Fruit fly (Drosophila melanogaster) whole organism, embryonic: ENCODE data around the gene frtz.

Experiments
- Ada2b ChIP-seq: fragments of 200-800 bp; sonication (Bioruptor generic); IDR thresholded peaks from 2 replicates; pipeline ENCODE4 v1.3.6; 2022; ENCODE audit warnings: missing biosample characterization, missing genetic modification characterization
- CG10654 ChIP-seq: fragments of 200-800 bp; sonication (Bioruptor generic); optimal IDR thresholded peaks from 2 replicates; lab custom pipeline; 2016; ENCODE audit warnings: missing biosample characterization, missing genetic modification characterization
- CG11085 ChIP-seq: fragments of 200-800 bp; sonication (Bioruptor generic); IDR thresholded peaks from 2 replicates; pipeline ENCODE4 v1.3.6; 2022; ENCODE audit warnings: missing biosample characterization, missing genetic modification characterization
- CG12744 ChIP-seq: fragments of 200-800 bp; sonication (Bioruptor generic); optimal IDR thresholded peaks from 2 replicates; lab custom pipeline; 2016; ENCODE audit warnings: missing biosample characterization, missing genetic modification characterization
- CG13296 ChIP-seq: fragments of 200-800 bp; sonication (Bioruptor generic); optimal IDR thresholded peaks from 3 replicates; lab custom pipeline; 2018; ENCODE audit warnings: missing biosample characterization, mild to moderate bottlenecking, missing genetic modification characterization
- CG1602 ChIP-seq: fragments of 200-800 bp; sonication (Bioruptor generic); optimal IDR thresholded peaks from 3 replicates; lab custom pipeline; 2016; ENCODE audit warnings: missing biosample characterization, missing genetic modification characterization
- CG1647 ChIP-seq: fragments of 200-800 bp; sonication (Bioruptor generic); optimal IDR thresholded peaks from 3 replicates; lab custom pipeline; 2016; ENCODE audit warnings: missing biosample characterization, missing genetic modification characterization
- CG18764 ChIP-seq: fragments of 200-800 bp; sonication (Bioruptor generic); optimal IDR thresholded peaks from 3 replicates; lab custom pipeline; 2016; ENCODE audit warnings: missing biosample characterization, missing genetic modification characterization
- CG2202 ChIP-seq: fragments of 200-800 bp; sonication (Bioruptor generic); optimal IDR thresholded peaks from 2 replicates; lab custom pipeline; 2018; ENCODE audit warnings: missing biosample characterization, mild to moderate bottlenecking, missing genetic modification characterization
- CG30431 ChIP-seq: fragments of 200-800 bp; sonication (Bioruptor generic); optimal IDR thresholded peaks from 2 replicates; lab custom pipeline; 2017; ENCODE audit warnings: missing biosample characterization, missing genetic modification characterization
- CG3163 ChIP-seq: fragments of 200-800 bp; sonication (Bioruptor generic); optimal IDR thresholded peaks from 3 replicates; lab custom pipeline; 2016; ENCODE audit warnings: missing biosample characterization, missing genetic modification characterization
- CG42726 ChIP-seq: fragments of 200-800 bp; sonication (Bioruptor generic); IDR thresholded peaks from 2 replicates; pipeline ENCODE4 v1.3.6; 2022; ENCODE audit warnings: missing biosample characterization, missing genetic modification characterization; ENCODE audit not compliant: partially characterized antibody
- CG7928 ChIP-seq: fragments of 200-800 bp; sonication (Bioruptor generic); optimal IDR thresholded peaks from 2 replicates; lab custom pipeline; 2017; ENCODE audit warnings: missing biosample characterization, mild to moderate bottlenecking, missing genetic modification characterization
- CG8359 ChIP-seq: fragments of 200-800 bp; sonication (Bioruptor generic); optimal IDR thresholded peaks from 2 replicates; lab custom pipeline; 2017; ENCODE audit warnings: missing biosample characterization, mild to moderate bottlenecking, missing genetic modification characterization, borderline replicate concordance
- CkIIα-i1 ChIP-seq: fragments of 200-800 bp; sonication (Bioruptor generic); IDR thresholded peaks from 2 replicates; pipeline ENCODE4 v1.3.6; 2022; ENCODE audit warnings: missing biosample characterization, missing genetic modification characterization
- D19A ChIP-seq: fragments of 200-800 bp; optimal IDR thresholded peaks from 3 replicates; lab custom pipeline; 2019; ENCODE audit warnings: missing biosample characterization, mild to moderate bottlenecking, missing genetic modification characterization, moderate library complexity
- Dbx ChIP-seq: fragments of 200-800 bp; sonication (Bioruptor generic); IDR thresholded peaks from 3 replicates; pipeline ENCODE4 v1.3.6; 2022; ENCODE audit warnings: missing biosample characterization, missing genetic modification characterization
- Deaf1 ChIP-seq: fragments of 200-800 bp; optimal IDR thresholded peaks from 3 replicates; lab custom pipeline; 2019; ENCODE audit warnings: missing biosample characterization, mild to moderate bottlenecking, missing genetic modification characterization, moderate library complexity
- E2f2 ChIP-seq: fragments of 200-800 bp; sonication (Bioruptor generic); IDR thresholded peaks from 2 replicates; pipeline ENCODE4 v1.3.6; 2022; ENCODE audit warnings: missing biosample characterization, missing genetic modification characterization
- Fer3 ChIP-seq: fragments of 200-800 bp; sonication (Bioruptor generic); optimal IDR thresholded peaks from 2 replicates; lab custom pipeline; 2018; ENCODE audit warnings: missing biosample characterization, mild to moderate bottlenecking, missing genetic modification characterization, moderate library complexity
- Hr3 ChIP-seq: fragments of 200-800 bp; sonication (Bioruptor generic); optimal IDR thresholded peaks from 3 replicates; lab custom pipeline; 2016; ENCODE audit warnings: missing biosample characterization, missing genetic modification characterization
- Med ChIP-seq: fragments of 200-800 bp; sonication (Bioruptor generic); peaks from one replicate; lab custom pipeline; 2016; ENCODE audit warnings: missing biosample characterization, missing genetic modification characterization, mild to moderate bottlenecking, inconsistent platforms, moderate library complexity
- Myb ChIP-seq: fragments of 200-800 bp; sonication (Bioruptor generic); optimal IDR thresholded peaks from 2 replicates; lab custom pipeline; 2016; ENCODE audit warnings: missing biosample characterization, missing genetic modification characterization
- Nf-YA ChIP-seq: fragments of 200-800 bp; sonication (Bioruptor generic); IDR thresholded peaks from 2 replicates; pipeline ENCODE4 v1.3.6; 2022; ENCODE audit warnings: missing biosample characterization, missing genetic modification characterization
- Nf-YB ChIP-seq: fragments of 200-800 bp; sonication (Bioruptor generic); optimal IDR thresholded peaks from 3 replicates; lab custom pipeline; 2019; ENCODE audit warnings: missing biosample characterization, mild to moderate bottlenecking, missing genetic modification characterization, moderate library complexity
- NfI ChIP-seq: fragments of 200-800 bp; sonication (Bioruptor generic); optimal IDR thresholded peaks from 3 replicates; lab custom pipeline; 2018; ENCODE audit warnings: missing biosample characterization, mild to moderate bottlenecking, missing genetic modification characterization, moderate library complexity
- Side ChIP-seq: fragments of 200-800 bp; sonication (Bioruptor generic); optimal IDR thresholded peaks from 2 replicates; lab custom pipeline; 2016; ENCODE audit warnings: missing biosample characterization, missing genetic modification characterization
- Trl ChIP-seq, 3 experiments: fragments of >200 bp in 2 of 3; fragments of 200-800 bp in 1 of 3; sonication (Bioruptor generic) in 1 of 3; optimal IDR thresholded peaks; 2 replicates in 1 of 3; 3 replicates in 2 of 3; lab custom pipeline; 2016 to 2017; ENCODE audit warnings: missing biosample characterization in 1 of 3, missing genetic modification characterization in 1 of 3
- YL-1 ChIP-seq: fragments of 200-800 bp; sonication (Bioruptor generic); optimal IDR thresholded peaks from 3 replicates; lab custom pipeline; 2017; ENCODE audit warnings: missing biosample characterization, mild to moderate bottlenecking, missing genetic modification characterization
- abd-A ChIP-seq: fragments of 200-800 bp; sonication (Bioruptor generic); optimal IDR thresholded peaks from 3 replicates; lab custom pipeline; 2019; ENCODE audit warnings: missing biosample characterization, mild to moderate bottlenecking, missing genetic modification characterization, moderate library complexity
- bab2 ChIP-seq: fragments of 200-800 bp; sonication (Bioruptor generic); optimal IDR thresholded peaks from 2 replicates; lab custom pipeline; 2016; ENCODE audit warnings: missing biosample characterization, missing genetic modification characterization
- bowl ChIP-seq: fragments of 200-800 bp; sonication (Bioruptor generic); IDR thresholded peaks from 2 replicates; pipeline ENCODE4 v1.3.6; 2022; ENCODE audit warnings: missing biosample characterization, missing genetic modification characterization
- cg ChIP-seq: fragments of 200-800 bp; sonication (Bioruptor generic); optimal IDR thresholded peaks from 3 replicates; lab custom pipeline; 2019; ENCODE audit warnings: missing biosample characterization, mild to moderate bottlenecking, missing genetic modification characterization, moderate library complexity
- ci ChIP-seq: fragments of 200-800 bp; sonication (Bioruptor generic); IDR thresholded peaks from 3 replicates; pipeline ENCODE4 v1.3.6; 2022; ENCODE audit warnings: missing biosample characterization, missing genetic modification characterization
- crol ChIP-seq: fragments of 200-800 bp; sonication (Bioruptor generic); IDR thresholded peaks from 2 replicates; pipeline ENCODE4 v1.3.6; 2022; ENCODE audit warnings: missing biosample characterization, missing genetic modification characterization
- fd102C ChIP-seq: fragments of 200-800 bp; sonication (Bioruptor generic); optimal IDR thresholded peaks from 2 replicates; lab custom pipeline; 2018; ENCODE audit warnings: missing biosample characterization, mild to moderate bottlenecking, missing genetic modification characterization, moderate library complexity
- fu2 ChIP-seq: fragments of 200-800 bp; sonication (Bioruptor generic); optimal IDR thresholded peaks from 2 replicates; lab custom pipeline; 2016; ENCODE audit warnings: missing biosample characterization, missing genetic modification characterization
- her ChIP-seq: fragments of 200-800 bp; sonication (Bioruptor generic); optimal IDR thresholded peaks from 2 replicates; lab custom pipeline; 2016; ENCODE audit warnings: missing biosample characterization, missing genetic modification characterization
- insv ChIP-seq, 2 experiments: fragments of 200-800 bp; sonication (Bioruptor generic); optimal IDR thresholded peaks; 3 replicates each; lab custom pipeline; 2016 to 2018; ENCODE audit warnings: missing biosample characterization in 2 of 2, missing genetic modification characterization in 2 of 2
- org-1 ChIP-seq: fragments of 200-800 bp; sonication (Bioruptor generic); optimal IDR thresholded peaks from 2 replicates; lab custom pipeline; 2017; ENCODE audit warnings: missing biosample characterization, missing genetic modification characterization
- otp ChIP-seq: fragments of 200-800 bp; sonication (Bioruptor generic); IDR thresholded peaks from 3 replicates; pipeline ENCODE4, ENCODE4 v1.3.6; 2022; ENCODE audit warnings: missing biosample characterization, missing genetic modification characterization
- pan ChIP-seq, 4 experiments: fragments of >200 bp in 3 of 4; fragments of 200-800 bp in 1 of 4; sonication (Bioruptor generic) in 1 of 4; optimal IDR thresholded peaks in 3 of 4; IDR thresholded peaks in 1 of 4; 2 replicates each; pipeline versions ENCODE4 v1.3.6 to Lab custom; 2017 to 2022; ENCODE audit warnings: missing biosample characterization in 2 of 4, missing genetic modification characterization in 2 of 4, mixed read lengths in 1 of 4
- peb ChIP-seq: fragments of 200-800 bp; sonication (Bioruptor generic); IDR thresholded peaks from 2 replicates; pipeline ENCODE4 v1.3.6; 2022; ENCODE audit warnings: missing biosample characterization, missing genetic modification characterization
- pros ChIP-seq: fragments of 200-800 bp; sonication (Bioruptor generic); optimal IDR thresholded peaks from 3 replicates; lab custom pipeline; 2019; ENCODE audit warnings: missing biosample characterization, mild to moderate bottlenecking, missing genetic modification characterization, moderate library complexity
- run ChIP-seq: fragments of 200-800 bp; sonication (Bioruptor generic); optimal IDR thresholded peaks from 3 replicates; lab custom pipeline; 2018; ENCODE audit warnings: missing biosample characterization, mild to moderate bottlenecking, missing genetic modification characterization
- sens-2 ChIP-seq: fragments of 200-800 bp; sonication (Bioruptor generic); IDR thresholded peaks from 2 replicates; pipeline ENCODE4 v1.3.6; 2022; ENCODE audit warnings: missing biosample characterization, missing genetic modification characterization
- sob ChIP-seq: fragments of 200-800 bp; sonication (Bioruptor generic); IDR thresholded peaks from 2 replicates; pipeline ENCODE4 v1.3.6; 2022; ENCODE audit warnings: missing biosample characterization, missing genetic modification characterization
- ssp ChIP-seq: fragments of 200-800 bp; sonication (Bioruptor generic); IDR thresholded peaks from 2 replicates; pipeline ENCODE4 v1.3.6; 2022; ENCODE audit warnings: missing biosample characterization, missing genetic modification characterization
- tin ChIP-seq: fragments of 200-800 bp; sonication (Bioruptor generic); optimal IDR thresholded peaks from 3 replicates; lab custom pipeline; 2016; ENCODE audit warnings: missing biosample characterization, missing genetic modification characterization
- tio ChIP-seq: fragments of 200-800 bp; sonication (Bioruptor generic); optimal IDR thresholded peaks from 2 replicates; lab custom pipeline; 2017; ENCODE audit warnings: missing biosample characterization, missing genetic modification characterization, inconsistent platforms
- trem ChIP-seq: fragments of 200-800 bp; optimal IDR thresholded peaks from 3 replicates; lab custom pipeline; 2019; ENCODE audit warnings: missing biosample characterization, mild to moderate bottlenecking, missing genetic modification characterization, moderate library complexity

frtz gene

dm6 chr2L:1692857-1693256 is 22.8 kb downstream of the frtz start (continued):
- TF ChIP-seq otp (GFP tag; lab: Robert Waterston, UW): no peak
- TF ChIP-seq Med (GFP tag; lab: Kevin White, UChicago): no peak
- TF ChIP-seq Myb (GFP tag; lab: Kevin White, UChicago): no peak
- TF ChIP-seq CG12744: no peak
- TF ChIP-seq run: no peak
- no peak for TF ChIP-seq Nf-YA (GFP tag; lab: Robert Waterston, UW)
- 0 out of 3 replicates have a peak, but pooled peaks have one; percentile 8 for TF ChIP-seq Dbx (GFP tag; lab: Robert Waterston, UW)
- TF ChIP-seq sens-2 (GFP tag; lab: Robert Waterston, UW): peak; percentile 69; the same call in 1 of the 2 replicates
- no peak for TF ChIP-seq Hr3 (GFP tag; lab: Kevin White, UChicago)
- 0 out of 2 replicates have a peak, but pooled peaks have one; percentile 18 for TF ChIP-seq sob (GFP tag; lab: Robert Waterston, UW)
- no peak for TF ChIP-seq insv (GFP tag; optimal IDR thresholded peaks at IDR 0.05; lab: Kevin White, UChicago)
- TF ChIP-seq CG8359 (GFP tag; lab: Kevin White, UChicago): no peak
- no peak for TF ChIP-seq bab2 (GFP tag; lab: Kevin White, UChicago)
- TF ChIP-seq D19A (tag; lab: Kevin White, UChicago): no peak
- TF ChIP-seq pan (optimal IDR thresholded peaks at IDR 0.05; lab: Kevin White, UChicago): no peak
- TF ChIP-seq pan (GFP tag; optimal IDR thresholded peaks at IDR 0.05 in 1 of 2, IDR thresholded peaks at IDR 0.05 in 1 of 2): peak in 1 of 2 experiments; percentile 47
- no peak for TF ChIP-seq Deaf1 (tag; lab: Kevin White, UChicago)
- peak; percentile 60; the same call in 1 of the 2 replicates for TF ChIP-seq crol (GFP tag; lab: Robert Waterston, UW)
- no peak for TF ChIP-seq Nf-YB (GFP tag; lab: Kevin White, UChicago)
- no peak for TF ChIP-seq bowl (GFP tag; lab: Robert Waterston, UW)
- TF ChIP-seq tin (GFP tag; lab: Kevin White, UChicago): no peak
- TF ChIP-seq CG30431 (GFP tag; lab: Kevin White, UChicago): no peak
- no peak for TF ChIP-seq ci (GFP tag; lab: Robert Waterston, UW)
- TF ChIP-seq tio (GFP tag; lab: Kevin White, UChicago): no peak
- TF ChIP-seq fu2: no peak
- TF ChIP-seq CG42726 (GFP tag; lab: Robert Waterston, UW): no peak
- no peak for TF ChIP-seq CkIIα-i1 (GFP tag; lab: Robert Waterston, UW)
- TF ChIP-seq CG1602: no peak
- TF ChIP-seq CG1647 (GFP tag; lab: Kevin White, UChicago): no peak
- TF ChIP-seq Ada2b (GFP tag; lab: Robert Waterston, UW): no peak
- no peak for TF ChIP-seq CG7928 (GFP tag; lab: Kevin White, UChicago)
- TF ChIP-seq Trl (optimal IDR thresholded peaks at IDR 0.05; lab: Kevin White, UChicago): no peak
- no peak for TF ChIP-seq Trl (GFP tag; optimal IDR thresholded peaks at IDR 0.05; lab: Kevin White, UChicago)

dm6 chr2L:1672111-1672718 is 43.4 kb downstream of the frtz start:
- TF ChIP-seq org-1 (GFP tag; lab: Kevin White, UChicago) (no peak), CG2202 (tag; lab: Kevin White, UChicago) (no peak), Side (GFP tag; lab: Kevin White, UChicago) (no peak), CG18764 (no peak), CG3163 (GFP tag; lab: Kevin White, UChicago) (no peak), Nf-YB (GFP tag; lab: Kevin White, UChicago) (no peak), E2f2 (GFP tag; lab: Robert Waterston, UW) (no peak), Fer3 (tag; lab: Kevin White, UChicago) (no peak), abd-A (peak; percentile 29), trem (tag; lab: Kevin White, UChicago) (no peak), NfI (GFP tag; lab: Kevin White, UChicago) (no peak), cg (GFP tag; lab: Kevin White, UChicago) (peak; percentile 30), YL-1 (no peak), her (GFP tag; lab: Kevin White, UChicago) (no peak), CG13296 (GFP tag; lab: Kevin White, UChicago) (no peak), fd102C (no peak), pros (GFP tag; lab: Kevin White, UChicago) (peak; percentile 78), CG10654 (no peak), peb (GFP tag; lab: Robert Waterston, UW) (no peak), ssp (GFP tag; lab: Robert Waterston, UW) (no peak), CG11085 (no peak)
